Worm (Caenorhabditis elegans): ENCODE measurements around the gene ZK177.2.
"Not testable (repeated sequence)": the region's sequence is repeated elsewhere in the genome, so short reads cannot be mapped to it uniquely, and the experiment has no call there.

ZK177.2 gene

DNA sequence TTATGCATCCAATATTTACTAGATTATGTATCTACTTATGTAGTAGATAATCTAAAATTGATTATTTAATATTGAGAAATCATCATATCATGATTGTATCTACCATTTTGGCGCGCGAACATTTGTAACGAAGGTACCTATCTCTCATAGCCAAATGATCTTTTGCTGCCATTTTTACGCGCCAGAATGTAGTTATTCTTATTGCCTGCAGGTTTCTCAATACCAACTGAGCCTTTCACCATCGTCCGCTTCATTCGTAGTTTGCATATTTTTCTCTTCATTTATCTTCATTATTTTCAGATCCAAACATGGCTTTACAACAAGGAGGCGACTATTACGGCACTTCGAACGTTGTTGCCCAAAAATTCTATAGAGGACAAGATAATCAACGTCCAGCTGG, 8.8 kb downstream of the ZK177.2 start, which contains the start of gene ZK177.1:
TSS of gene ZK177.1 (plus strand) at position 301 of the 400 bp plus-strand sequence.
- TF ChIP-seq aly-1 (tag; optimal IDR thresholded peaks at IDR 0.05) = no peak
- no peak for TF ChIP-seq F13C5.2 (tag; optimal IDR thresholded peaks at IDR 0.05)
- no peak for TF ChIP-seq scrt-1 (GFP tag; IDR thresholded peaks at IDR 0.05)
- TF ChIP-seq tbx-37 (GFP tag; conservative IDR thresholded peaks at IDR 0.05) = no peak
- TF ChIP-seq hmg-4 (GFP tag; optimal IDR thresholded peaks at IDR 0.05) = no peak
- TF ChIP-seq flt-1 (GFP tag; IDR thresholded peaks at IDR 0.05) = no peak
- no peak for TF ChIP-seq tra-4 (tag; optimal IDR thresholded peaks at IDR 0.05)
- TF ChIP-seq hmbx-1 (tag; optimal IDR thresholded peaks at IDR 0.05) = no peak
- TF ChIP-seq ceh-13 (GFP tag; optimal IDR thresholded peaks at IDR 0.05) = no peak
- TF ChIP-seq hnd-1 (tag; optimal IDR thresholded peaks at IDR 0.05) = no peak
- TF ChIP-seq tbx-11 (GFP tag; IDR thresholded peaks at IDR 0.05) = no peak
- no peak for TF ChIP-seq B0310.2 (tag; optimal IDR thresholded peaks at IDR 0.05)
- TF ChIP-seq sea-1 (GFP tag; conservative IDR thresholded peaks at IDR 0.05) = no peak
- TF ChIP-seq pes-1 (GFP tag; IDR thresholded peaks at IDR 0.05) = no peak

DNA sequence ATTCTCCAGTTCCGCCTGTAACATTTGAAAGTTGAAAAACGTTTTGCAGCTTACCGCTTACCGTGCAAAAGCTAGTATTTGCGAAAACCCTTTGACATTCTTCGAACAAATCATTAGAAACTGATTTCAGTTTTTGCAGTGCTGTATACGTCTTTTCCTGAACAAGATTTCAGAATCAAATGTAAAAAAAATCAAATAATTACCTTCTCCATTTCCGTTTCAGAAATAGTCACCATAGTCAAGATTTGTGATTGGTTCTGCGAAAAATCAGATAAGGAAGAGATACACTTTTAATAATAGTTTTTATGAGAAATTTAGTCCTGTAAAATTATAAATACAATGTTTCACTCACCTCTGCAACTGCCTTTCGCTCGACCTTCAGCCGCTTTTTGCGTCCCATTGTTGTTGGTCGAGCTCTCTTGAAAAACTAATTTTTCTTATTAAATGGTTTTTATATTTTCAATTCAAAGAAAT, 12.9 kb downstream of the ZK177.2 start, which contains the start of gene C17C3.9:
TSS of gene C17C3.9 (minus strand) at position 424 of the 474 bp plus-strand sequence.
- TF ChIP-seq ceh-36 (tag; optimal IDR thresholded peaks at IDR 0.05) = no peak
- no peak for TF ChIP-seq tra-4 (tag; optimal IDR thresholded peaks at IDR 0.05)
- TF ChIP-seq scrt-1 (GFP tag; IDR thresholded peaks at IDR 0.05) = no peak
- TF ChIP-seq ets-7 (tag; optimal IDR thresholded peaks at IDR 0.05) = no peak
- no peak for TF ChIP-seq flt-1 (GFP tag; IDR thresholded peaks at IDR 0.05)
- no peak for TF ChIP-seq pes-1 (GFP tag; IDR thresholded peaks at IDR 0.05)
- no peak for TF ChIP-seq hmbx-1 (tag; optimal IDR thresholded peaks at IDR 0.05)
- TF ChIP-seq tbx-37 (GFP tag; conservative IDR thresholded peaks at IDR 0.05) = no peak
- TF ChIP-seq aly-1 (tag; optimal IDR thresholded peaks at IDR 0.05) = no peak
- TF ChIP-seq sea-1 (GFP tag; conservative IDR thresholded peaks at IDR 0.05) = no peak
- no peak for TF ChIP-seq hnd-1 (tag; optimal IDR thresholded peaks at IDR 0.05)
- no peak for TF ChIP-seq ceh-13 (GFP tag; optimal IDR thresholded peaks at IDR 0.05)
- TF ChIP-seq ama-1 (optimal IDR thresholded peaks at IDR 0.05) = no peak
- no peak for TF ChIP-seq F13C5.2 (tag; optimal IDR thresholded peaks at IDR 0.05)

DNA sequence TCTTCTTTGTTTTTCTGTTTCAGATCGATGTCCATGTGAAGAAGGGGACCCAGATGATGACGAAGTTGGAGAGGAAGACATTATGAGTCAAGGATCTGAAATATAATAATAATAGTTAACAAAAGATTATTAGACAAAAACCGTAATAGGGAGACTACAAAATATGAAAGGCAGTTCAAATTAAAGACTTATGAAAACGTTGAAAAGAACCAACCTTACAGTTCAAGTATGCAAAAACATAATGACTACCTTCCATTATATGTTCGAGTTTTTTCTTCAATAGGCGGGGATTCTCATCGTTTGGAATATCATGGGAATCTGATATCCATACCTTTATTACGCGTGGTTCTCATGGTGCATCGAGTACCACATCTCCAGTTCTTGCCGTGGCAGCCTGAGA, 14.6 kb downstream of the ZK177.2 start, which contains the start of gene hlh-26:
TSS of gene hlh-26 (minus strand) at position 101 of the 400 bp plus-strand sequence.
- TF ChIP-seq scrt-1 (GFP tag; IDR thresholded peaks at IDR 0.05) (no peak), hmbx-1 (tag; optimal IDR thresholded peaks at IDR 0.05) (no peak), hmg-4 (GFP tag; optimal IDR thresholded peaks at IDR 0.05) (no peak), sea-1 (GFP tag; conservative IDR thresholded peaks at IDR 0.05) (no peak), ets-7 (tag; optimal IDR thresholded peaks at IDR 0.05) (no peak)

DNA sequence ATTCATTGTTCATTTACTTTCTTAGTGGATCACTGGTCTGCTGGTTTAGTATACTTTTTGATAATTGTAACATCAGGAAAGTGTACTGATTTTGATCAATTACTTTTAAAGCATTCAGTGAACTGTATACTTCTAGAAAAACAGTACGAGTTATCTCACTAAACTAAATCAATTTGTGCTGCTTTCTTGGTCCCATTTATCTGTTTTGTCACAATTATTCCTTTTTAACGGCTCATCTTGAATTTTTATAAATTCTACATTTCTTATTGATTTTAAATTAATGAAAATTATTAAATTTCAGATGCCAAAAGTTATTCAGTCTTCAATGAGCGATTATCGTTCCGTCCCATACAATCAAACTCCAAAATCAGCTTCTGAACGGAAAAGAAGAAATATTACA, 15.9 kb downstream of the ZK177.2 start, which contains the start of gene hlh-25:
TSS of gene hlh-25 (plus strand) at position 301 of the 400 bp plus-strand sequence.
- TF ChIP-seq pes-1, tbx-11, flt-1 (GFP tag; IDR thresholded peaks at IDR 0.05): not testable (repeated sequence)

DNA sequence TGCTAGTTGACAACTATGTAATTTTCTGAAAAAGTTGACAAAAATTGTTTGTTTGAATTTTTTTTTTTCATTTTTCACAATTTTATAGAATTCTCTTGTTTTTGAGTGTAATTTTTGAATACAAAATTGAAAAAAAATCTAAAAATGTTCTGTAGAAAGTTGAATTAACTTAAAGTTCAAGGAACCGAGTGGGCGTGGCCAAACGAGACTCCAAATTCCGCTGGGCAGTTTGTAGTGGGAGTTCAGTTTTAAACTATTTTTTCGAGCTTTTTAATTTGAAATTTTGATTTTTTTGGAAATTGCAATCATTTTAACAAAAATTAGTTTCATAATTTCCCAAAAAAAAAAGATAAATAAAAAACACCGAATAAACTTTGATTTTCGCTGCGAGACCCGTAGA, 18.1 kb downstream of the ZK177.2 start:
- TF ChIP-seq sea-1 (GFP tag; conservative IDR thresholded peaks at IDR 0.05) = no peak
- TF ChIP-seq aly-1 (tag; optimal IDR thresholded peaks at IDR 0.05) = no peak
- no peak for TF ChIP-seq tbx-37 (GFP tag; conservative IDR thresholded peaks at IDR 0.05)
- TF ChIP-seq hnd-1 (tag; optimal IDR thresholded peaks at IDR 0.05) = no peak
- TF ChIP-seq hmg-4 (GFP tag; optimal IDR thresholded peaks at IDR 0.05) = no peak
- no peak for TF ChIP-seq B0310.2 (tag; optimal IDR thresholded peaks at IDR 0.05)
- TF ChIP-seq F13C5.2 (tag; optimal IDR thresholded peaks at IDR 0.05) = no peak
- no peak for TF ChIP-seq tbx-11 (GFP tag; IDR thresholded peaks at IDR 0.05)
- no peak for TF ChIP-seq tra-4 (tag; optimal IDR thresholded peaks at IDR 0.05)
- no peak for TF ChIP-seq ceh-36 (tag; optimal IDR thresholded peaks at IDR 0.05)
- TF ChIP-seq ceh-13 (GFP tag; optimal IDR thresholded peaks at IDR 0.05) = no peak
- TF ChIP-seq hmbx-1 (tag; optimal IDR thresholded peaks at IDR 0.05) = no peak
- TF ChIP-seq scrt-1 (GFP tag; IDR thresholded peaks at IDR 0.05) = no peak
- no peak for TF ChIP-seq pes-1 (GFP tag; IDR thresholded peaks at IDR 0.05)
- no peak for TF ChIP-seq flt-1 (GFP tag; IDR thresholded peaks at IDR 0.05)
- TF ChIP-seq ets-7 (tag; optimal IDR thresholded peaks at IDR 0.05) = no peak

DNA sequence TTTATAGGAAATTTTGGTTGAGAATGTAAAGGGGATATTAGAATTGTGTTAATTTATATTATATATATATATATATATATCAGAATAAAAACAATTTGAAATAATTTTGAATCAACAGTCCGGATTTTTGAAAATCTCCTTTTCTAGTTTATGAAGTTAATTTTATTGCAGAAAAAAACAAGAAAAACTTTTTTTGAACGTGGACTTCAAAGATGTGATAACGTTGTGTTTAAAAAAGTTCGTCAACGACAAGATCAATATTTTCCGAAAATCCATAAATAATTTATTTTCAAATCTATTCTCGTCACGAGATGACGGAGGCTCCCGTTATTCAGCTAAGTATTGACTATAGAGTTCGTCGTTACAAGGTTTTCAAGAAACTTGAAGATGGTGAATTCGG, 18.5 kb downstream of the ZK177.2 start, which contains the start of gene C17C3.11:
TSS of gene C17C3.11 (plus strand) at position 301 of the 400 bp plus-strand sequence.
- no peak for TF ChIP-seq pes-1 (GFP tag; IDR thresholded peaks at IDR 0.05)
- TF ChIP-seq ets-7 (tag; optimal IDR thresholded peaks at IDR 0.05) = no peak
- no peak for TF ChIP-seq scrt-1 (GFP tag; IDR thresholded peaks at IDR 0.05)
- no peak for TF ChIP-seq hnd-1 (tag; optimal IDR thresholded peaks at IDR 0.05)
- TF ChIP-seq ceh-13 (GFP tag; optimal IDR thresholded peaks at IDR 0.05) = no peak
- no peak for TF ChIP-seq tbx-11 (GFP tag; IDR thresholded peaks at IDR 0.05)
- TF ChIP-seq ama-1 (optimal IDR thresholded peaks at IDR 0.05) = no peak
- TF ChIP-seq ceh-36 (tag; optimal IDR thresholded peaks at IDR 0.05) = no peak
- TF ChIP-seq tra-4 (tag; optimal IDR thresholded peaks at IDR 0.05) = no peak
- TF ChIP-seq B0310.2 (tag; optimal IDR thresholded peaks at IDR 0.05) = no peak
- TF ChIP-seq hmbx-1 (tag; optimal IDR thresholded peaks at IDR 0.05) = no peak
- no peak for TF ChIP-seq flt-1 (GFP tag; IDR thresholded peaks at IDR 0.05)
- TF ChIP-seq hmg-4 (GFP tag; optimal IDR thresholded peaks at IDR 0.05) = no peak
- no peak for TF ChIP-seq F13C5.2 (tag; optimal IDR thresholded peaks at IDR 0.05)
- TF ChIP-seq sea-1 (GFP tag; conservative IDR thresholded peaks at IDR 0.05) = no peak
- no peak for TF ChIP-seq tbx-37 (GFP tag; conservative IDR thresholded peaks at IDR 0.05)
- TF ChIP-seq aly-1 (tag; optimal IDR thresholded peaks at IDR 0.05) = no peak

DNA sequence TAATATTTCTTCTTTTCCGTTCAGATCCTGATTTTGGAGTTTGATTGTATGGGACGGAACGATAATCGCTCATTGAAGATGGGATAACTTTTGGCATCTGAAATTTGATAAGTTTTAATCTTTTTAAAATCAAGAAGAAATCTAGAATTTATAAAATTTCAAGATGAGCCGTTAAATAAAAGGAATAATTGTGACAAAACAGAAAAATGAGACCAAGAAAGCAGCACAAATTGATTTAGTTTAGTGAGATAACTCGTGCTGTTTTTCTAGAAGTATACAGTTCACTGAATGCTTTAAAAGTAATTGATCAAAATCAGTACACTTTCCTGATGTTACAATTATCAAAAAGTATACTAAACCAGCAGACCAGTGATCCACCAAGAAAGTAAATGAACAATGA, 21.1 kb downstream of the ZK177.2 start, which contains the start of gene hlh-27:
TSS of gene hlh-27 (minus strand) at position 101 of the 400 bp plus-strand sequence.
- not testable (repeated sequence) for TF ChIP-seq hmbx-1 (tag; optimal IDR thresholded peaks at IDR 0.05); ceh-13 (GFP tag; optimal IDR thresholded peaks at IDR 0.05); F13C5.2 (tag; optimal IDR thresholded peaks at IDR 0.05)
